Worm (Caenorhabditis elegans) whole organism, L4/young adult: Measurements from ENCODE around the gene C47E12.2.

Experiments
- W03F9.2 ChIP-seq: fragments of 150-350 bp; optimal IDR thresholded peaks from 2 replicates; lab custom pipeline; 2014; ENCODE audit warnings: missing biosample characterization, missing genetic modification characterization
- dao-5 ChIP-seq: sonication (generic microtip); optimal IDR thresholded peaks from 2 replicates; lab custom pipeline; 2016; ENCODE audit warnings: missing genotype, missing genetic modification characterization, moderate library complexity, missing compliant biosample characterization
- him-1 ChIP-seq: sonication (generic microtip); optimal IDR thresholded peaks from 2 replicates; lab custom pipeline; 2016; ENCODE audit warnings: missing genotype, missing genetic modification reagents, missing genetic modification characterization, missing compliant biosample characterization

Gene C47E12.2

DNA sequence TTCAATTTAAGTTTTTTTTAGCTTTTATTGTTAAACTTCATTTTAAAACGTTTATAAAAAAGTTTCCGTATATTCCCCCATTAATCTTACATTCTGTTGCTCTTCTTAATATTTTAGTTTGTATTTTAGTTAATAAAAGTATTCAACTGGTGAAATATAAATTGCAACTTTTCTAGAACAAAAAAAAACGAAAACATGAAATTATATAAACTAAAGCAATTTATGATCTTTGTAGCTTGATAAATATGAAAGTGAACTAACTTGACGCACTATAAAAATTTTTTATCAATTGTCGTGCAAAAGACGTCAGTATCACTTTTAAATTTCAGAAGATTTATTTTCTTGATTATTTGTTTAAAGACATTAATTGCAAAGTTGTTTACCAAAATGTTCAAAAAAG lies 14.3 kb upstream of the C47E12.2 start, which contains the start of gene F44D12.2:
Gene F44D12.2 (minus strand): TSS at position 101 of the 400 bp plus-strand sequence.
- no peak for TF ChIP-seq him-1 (tag; lab: Kevin White, UChicago)
- TF ChIP-seq dao-5: no peak
- TF ChIP-seq W03F9.2 (tag; lab: Kevin White, UChicago): no peak

DNA sequence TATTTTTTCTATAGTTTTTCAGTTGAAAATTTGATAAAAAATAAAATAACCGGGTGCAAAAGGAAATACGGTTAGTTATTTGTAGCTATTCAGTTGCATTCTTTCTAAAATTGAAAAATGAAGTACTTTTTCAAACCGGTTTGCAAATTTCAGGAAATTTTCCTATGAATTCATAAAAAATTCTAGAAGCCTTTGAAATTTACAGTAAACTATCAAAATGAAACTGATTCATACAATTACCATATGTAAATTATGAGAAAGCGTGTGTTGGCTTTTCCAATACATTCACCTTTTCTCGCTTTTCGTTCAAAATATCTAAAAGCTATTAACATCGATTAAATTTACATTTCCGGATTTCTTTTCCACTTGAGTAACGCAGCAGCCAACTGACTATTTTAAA lies 13.7 kb upstream of the C47E12.2 start, which contains the start of gene ent-7:
Gene ent-7 (plus strand): TSS at position 301 of the 400 bp plus-strand sequence.
- TF ChIP-seq W03F9.2 (tag; lab: Kevin White, UChicago) (no peak), him-1 (tag; lab: Kevin White, UChicago) (no peak), dao-5 (no peak)

DNA sequence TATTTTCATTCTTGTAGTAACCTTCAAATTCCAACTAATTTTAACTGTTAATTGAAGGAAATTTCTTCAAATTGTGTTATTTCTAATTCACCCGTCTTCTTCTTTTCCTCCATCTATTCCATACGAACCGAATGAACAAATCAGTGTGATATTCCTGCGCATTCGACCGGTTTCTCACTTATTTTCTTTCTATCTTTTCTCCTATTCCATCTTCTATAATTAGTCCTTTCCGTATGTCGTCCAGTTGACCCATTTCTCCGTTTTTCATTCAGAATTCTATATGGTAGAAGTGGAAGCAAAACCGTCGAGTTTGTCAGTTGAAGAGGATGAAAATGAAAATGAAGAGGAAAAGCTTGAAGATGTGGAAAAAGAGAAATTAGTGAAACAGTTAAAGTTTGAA lies 6.2 kb upstream of the C47E12.2 start, which contains the start of gene magu-4:
Gene magu-4 (plus strand): TSS at position 218 of the 400 bp plus-strand sequence.
- TF ChIP-seq W03F9.2 (tag; lab: Kevin White, UChicago) (no peak), dao-5 (no peak), him-1 (tag; lab: Kevin White, UChicago) (no peak)

DNA sequence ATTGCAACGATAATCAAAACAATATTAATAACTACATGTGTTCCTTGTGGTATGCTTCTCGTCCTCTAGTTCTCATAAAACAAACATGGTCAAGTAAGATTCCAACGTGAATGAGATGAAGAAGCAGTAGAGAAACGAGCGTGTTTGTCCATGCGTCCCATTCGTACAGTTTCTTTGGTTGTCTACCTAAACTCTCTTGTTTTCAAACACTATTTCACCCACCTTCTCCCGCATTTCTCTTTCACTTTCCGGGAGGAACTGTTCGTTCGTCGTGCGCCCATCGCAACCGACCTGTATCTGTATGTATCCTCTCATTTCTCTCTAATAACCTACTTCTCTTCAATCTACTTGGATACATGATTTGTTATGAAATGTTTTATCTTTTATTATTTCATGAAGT lies 4.5 kb upstream of the C47E12.2 start:
- TF ChIP-seq dao-5: no peak

DNA sequence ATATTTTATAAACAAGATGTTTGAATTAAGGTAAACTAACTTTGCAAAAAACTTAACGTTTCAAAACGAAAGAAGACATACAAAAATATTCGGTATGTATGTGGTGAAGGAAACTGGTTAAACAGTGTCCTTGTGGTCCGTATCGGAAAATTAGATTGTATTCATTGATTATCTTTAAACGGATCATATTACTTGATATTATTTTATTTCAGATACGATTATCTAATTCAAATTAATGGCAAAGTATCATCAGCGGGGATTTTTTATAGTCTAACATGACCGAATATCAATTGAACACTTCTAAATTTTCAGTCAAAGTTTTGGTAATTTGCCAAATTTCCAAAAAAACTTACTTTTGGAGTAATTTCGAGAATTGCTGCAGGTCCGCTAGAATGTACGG lies 3.5 kb upstream of the C47E12.2 start, which contains the start of gene C47E12.13:
Gene C47E12.13 (minus strand): TSS at position 101 of the 400 bp plus-strand sequence.
- no peak for TF ChIP-seq W03F9.2 (tag; lab: Kevin White, UChicago)
- TF ChIP-seq dao-5: no peak
- TF ChIP-seq him-1 (tag; lab: Kevin White, UChicago): no peak

DNA sequence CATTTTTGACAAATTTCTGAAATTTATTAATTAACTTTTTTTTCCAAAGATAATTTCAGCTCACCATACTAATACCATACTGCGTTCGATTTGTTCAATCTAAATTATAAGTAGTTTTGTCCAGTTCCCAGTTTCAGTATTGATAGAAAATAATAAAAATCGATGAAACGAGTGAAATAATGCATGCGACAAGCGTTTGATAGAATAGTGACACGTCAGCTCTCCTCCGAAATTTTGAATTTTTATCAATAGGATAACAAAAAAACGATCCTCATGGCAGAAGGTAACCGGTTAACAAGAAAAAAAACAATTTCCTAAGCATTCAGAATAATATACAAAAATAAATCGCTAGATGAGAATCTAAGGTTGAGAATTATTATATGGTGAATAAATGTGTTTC lies 1.6 kb downstream of the C47E12.2 start, which contains the start of gene C47E12.3:
Gene C47E12.3 (minus strand): TSS at position 101 of the 400 bp plus-strand sequence.
- no peak for TF ChIP-seq dao-5
- TF ChIP-seq W03F9.2 (tag; lab: Kevin White, UChicago): no peak
- TF ChIP-seq him-1 (tag; lab: Kevin White, UChicago): no peak

DNA sequence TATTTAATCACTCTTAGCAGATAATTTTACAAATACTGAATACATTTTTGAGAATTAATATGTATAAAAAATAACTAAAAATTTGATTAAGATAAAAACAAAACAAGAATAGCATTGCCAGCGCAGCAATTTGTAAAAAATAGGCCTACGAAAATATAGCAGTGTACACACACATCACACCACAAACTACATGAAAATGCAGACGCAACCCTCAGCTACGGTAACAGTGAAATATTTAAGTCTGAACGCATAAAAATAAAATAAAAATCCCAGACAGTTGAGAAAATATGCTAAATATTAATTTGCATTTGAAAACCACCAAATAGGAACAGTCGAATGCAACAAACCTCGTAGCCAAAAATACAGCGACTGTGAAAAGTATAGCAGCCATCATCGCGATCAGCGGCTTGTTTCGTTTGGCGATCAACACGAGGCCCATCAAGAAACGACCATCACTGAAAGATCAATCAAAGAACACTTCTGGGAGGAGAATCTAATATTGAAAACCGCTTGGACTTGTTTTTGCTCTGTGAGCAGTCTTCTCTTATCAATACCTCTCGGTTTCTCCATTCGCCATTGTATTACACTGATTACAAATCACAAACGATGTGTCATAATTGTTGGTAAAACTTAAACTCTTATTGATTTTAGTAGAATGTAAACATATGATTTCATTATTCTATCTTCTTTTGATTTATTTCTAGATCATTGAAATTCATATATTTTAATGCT lies 4.6 kb downstream of the C47E12.2 start, which contains the start of gene pyp-1:
Gene pyp-1 (minus strand): TSS at position 439 of the 732 bp plus-strand sequence.
- TF ChIP-seq him-1 (tag; lab: Kevin White, UChicago) (no peak), W03F9.2 (tag; lab: Kevin White, UChicago) (no peak), dao-5 (no peak)

DNA sequence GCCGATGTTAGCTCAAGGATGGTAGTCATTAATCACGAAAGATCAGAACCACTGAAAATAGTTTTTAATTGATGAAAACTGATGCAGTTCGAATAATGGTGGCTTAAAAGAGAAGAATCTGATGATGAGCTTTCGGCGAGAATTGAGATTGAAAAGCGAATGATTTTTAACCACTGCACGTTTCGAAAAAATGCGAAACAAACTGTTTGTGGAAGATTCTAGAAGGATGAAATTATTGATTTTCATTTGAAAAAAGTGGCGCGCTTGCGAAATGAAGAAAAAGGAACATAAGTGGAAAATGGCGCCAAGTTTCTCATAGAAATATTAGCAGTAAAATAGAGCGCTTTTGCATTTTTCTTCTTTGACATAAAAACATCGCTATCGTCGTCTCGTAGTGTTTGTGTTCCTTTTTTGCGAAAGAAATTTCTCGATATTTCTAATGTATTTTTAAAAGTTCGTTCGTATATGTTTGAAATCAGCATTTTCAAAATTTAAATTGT lies 8.4 kb downstream of the C47E12.2 start, which contains the start of gene uba-1:
Gene uba-1 (minus strand): TSS at position 51 of the 500 bp plus-strand sequence.
- TF ChIP-seq dao-5: no peak
- TF ChIP-seq W03F9.2 (tag; lab: Kevin White, UChicago): peak; percentile 34
- TF ChIP-seq him-1 (tag; lab: Kevin White, UChicago): no peak

DNA sequence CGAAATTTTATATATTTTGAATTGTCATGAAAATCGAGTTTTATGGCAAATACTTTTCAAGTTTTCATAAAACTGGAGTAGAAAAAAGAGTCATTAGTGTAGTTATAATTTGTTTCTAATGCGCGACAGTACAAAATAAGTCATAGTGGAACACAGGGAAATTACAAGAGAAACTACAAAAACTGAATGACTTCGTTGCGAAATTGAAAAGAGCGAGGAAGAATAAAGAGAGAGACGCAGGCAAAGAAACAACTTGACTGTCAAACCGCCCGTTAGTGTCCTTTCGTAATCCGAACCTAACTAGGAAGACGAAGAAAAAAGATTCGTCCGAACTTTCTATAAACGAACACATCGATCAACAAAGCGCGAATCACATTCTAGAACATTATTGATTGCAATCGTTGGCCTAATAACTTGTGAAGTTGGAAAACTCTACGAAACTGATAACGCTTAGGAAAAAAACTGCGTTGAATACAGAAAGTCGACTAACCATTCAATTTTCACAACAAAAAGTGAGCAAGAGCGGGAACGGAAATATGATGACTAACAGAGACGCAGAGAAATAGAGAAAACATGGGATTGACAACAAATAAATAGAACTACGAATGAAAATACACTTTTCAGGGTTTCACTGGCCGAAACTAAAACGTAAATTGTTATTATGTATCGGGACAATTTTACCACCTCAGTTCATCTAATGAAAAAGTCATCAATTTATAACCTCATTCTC lies 9.7 kb downstream of the C47E12.2 start:
- no peak for TF ChIP-seq dao-5
- no peak for TF ChIP-seq him-1 (tag; lab: Kevin White, UChicago)
- peak; percentile 50 for TF ChIP-seq W03F9.2 (tag; lab: Kevin White, UChicago)

DNA sequence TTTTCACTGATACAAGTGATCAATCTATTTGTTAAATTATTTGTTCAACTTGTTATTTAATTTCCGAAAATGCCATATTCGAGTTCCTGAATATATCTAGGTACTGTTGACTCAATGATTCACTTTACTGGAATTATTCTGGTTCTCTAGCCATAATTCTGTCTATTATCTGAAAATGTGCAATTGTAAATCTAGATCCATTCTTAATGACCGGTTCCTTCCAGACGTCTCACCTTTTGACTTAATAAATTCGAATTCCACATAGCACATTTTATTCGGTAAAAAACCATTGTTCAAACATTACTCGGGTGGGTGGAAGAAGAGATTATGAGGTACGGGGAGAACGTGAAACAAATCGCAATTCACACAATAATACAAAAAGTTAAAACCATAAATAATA lies 13.9 kb downstream of the C47E12.2 start:
- TF ChIP-seq W03F9.2 (tag; lab: Kevin White, UChicago): no peak
- no peak for TF ChIP-seq him-1 (tag; lab: Kevin White, UChicago)
- no peak for TF ChIP-seq dao-5

DNA sequence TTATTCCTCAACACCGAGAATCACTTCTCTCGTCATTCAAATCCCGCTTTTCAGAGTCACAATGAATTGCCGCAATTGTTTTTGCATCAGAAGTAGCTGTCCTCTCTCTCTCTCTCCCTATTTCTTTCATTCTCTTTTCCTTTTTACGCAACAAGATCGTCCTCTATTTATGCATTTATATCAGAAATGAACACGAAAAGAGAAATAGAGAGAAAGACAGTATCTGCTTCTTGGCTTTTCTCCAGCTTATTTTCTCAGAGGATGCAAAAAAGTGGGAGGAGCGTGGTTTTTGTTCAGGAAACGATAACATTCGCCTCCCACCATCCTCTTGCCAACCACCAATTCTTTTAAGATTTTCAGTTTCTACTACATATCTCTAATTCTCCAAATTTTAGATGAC lies 20.4 kb downstream of the C47E12.2 start, which contains the start of gene mam-2:
Gene mam-2 (plus strand): TSS at position 301 of the 400 bp plus-strand sequence.
- TF ChIP-seq him-1 (tag; lab: Kevin White, UChicago) (no peak), W03F9.2 (tag; lab: Kevin White, UChicago) (no peak), dao-5 (no peak)

DNA sequence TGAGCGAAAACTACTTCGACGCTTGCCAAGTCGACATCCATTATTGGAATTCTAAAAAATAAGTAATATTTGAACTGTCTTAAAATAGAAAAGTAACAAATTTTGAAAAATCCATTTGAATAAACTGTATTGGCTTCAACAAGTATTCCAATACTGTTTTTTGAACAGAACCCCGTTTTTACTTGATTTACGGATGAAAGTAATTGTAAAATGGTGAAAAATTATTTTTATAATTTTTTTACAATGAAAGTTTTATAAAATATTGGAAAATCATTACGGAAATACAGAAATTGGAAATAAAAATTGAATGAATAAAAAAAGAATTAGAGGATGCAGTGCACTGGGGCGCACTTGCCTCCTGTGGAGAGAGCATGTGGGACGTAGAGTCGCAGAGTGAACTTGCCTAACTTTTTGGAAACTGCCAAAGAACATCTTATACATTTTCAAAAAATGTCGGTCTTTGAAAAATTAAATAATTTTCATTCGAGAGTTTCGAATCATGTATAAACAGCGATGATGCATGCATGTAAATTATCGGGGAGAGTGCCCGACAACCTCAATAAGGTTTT lies 21.0 kb downstream of the C47E12.2 start, which contains the start of gene rrp-1:
Gene rrp-1 (minus strand): TSS at position 51 of the 569 bp plus-strand sequence.
- TF ChIP-seq dao-5 (no peak), W03F9.2 (tag; lab: Kevin White, UChicago) (no peak), him-1 (tag; lab: Kevin White, UChicago) (no peak)

DNA sequence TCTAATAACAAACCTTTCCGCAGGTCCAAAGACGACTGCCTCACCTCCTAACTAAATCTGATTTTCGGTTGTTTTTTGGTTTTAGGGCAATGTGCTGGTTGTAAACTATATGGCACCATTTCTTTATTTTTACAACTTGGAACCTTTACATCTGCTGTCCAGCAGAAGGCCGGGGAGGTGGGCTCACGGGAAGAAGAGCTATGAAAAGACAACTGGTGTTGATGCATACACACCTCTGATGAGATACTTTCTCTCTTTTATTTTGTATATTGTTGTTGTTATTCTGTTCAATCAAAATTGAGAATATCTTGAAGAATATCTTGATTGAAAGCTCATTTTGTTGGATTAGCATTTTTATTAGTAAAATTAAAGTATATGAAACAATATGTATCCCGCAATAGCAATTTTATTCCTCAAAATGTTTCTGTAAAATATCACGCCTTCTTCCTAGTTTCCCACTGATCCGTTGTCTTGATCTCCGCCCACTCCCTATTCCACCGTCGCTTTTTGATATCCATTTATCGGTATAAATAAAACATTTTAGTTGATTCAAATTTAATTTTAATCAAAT lies 25.6 kb downstream of the C47E12.2 start, which contains the start of gene dhp-2:
Gene dhp-2 (plus strand): TSS at position 521 of the 571 bp plus-strand sequence.
- TF ChIP-seq him-1 (tag; lab: Kevin White, UChicago) (no peak), dao-5 (no peak), W03F9.2 (tag; lab: Kevin White, UChicago) (no peak)
